Worm (Caenorhabditis elegans) whole organism, L3 larva: ENCODE data around the gene ttr-35.

ENCODE experiments used
- R02D3.7 ChIP-seq: fragments of 150-350 bp; optimal IDR thresholded peaks from 2 replicates; lab custom pipeline; 2014; ENCODE audit warnings: missing biosample characterization, missing genetic modification characterization
- aly-2 ChIP-seq: fragments of 150-350 bp; optimal IDR thresholded peaks from 2 replicates; lab custom pipeline; 2014; ENCODE audit warnings: missing biosample characterization, missing genetic modification characterization
- ama-1 ChIP-seq: fragments of 150-350 bp; optimal IDR thresholded peaks from 2 replicates; lab custom pipeline; 2018
- ceh-16 ChIP-seq: sonication (generic microtip); optimal IDR thresholded peaks from 2 replicates; lab custom pipeline; 2017; ENCODE audit warnings: missing biosample characterization, missing genetic modification characterization
- ceh-28 ChIP-seq: fragments of 150-350 bp; optimal IDR thresholded peaks from 2 replicates; lab custom pipeline; 2014; ENCODE audit warnings: missing biosample characterization, missing genetic modification reagents, missing genetic modification characterization
- ceh-82 ChIP-seq: fragments of 150-350 bp; optimal IDR thresholded peaks from 2 replicates; lab custom pipeline; 2014; ENCODE audit warnings: missing biosample characterization, missing genetic modification characterization
- daf-12 ChIP-seq: fragments of 150-350 bp; optimal IDR thresholded peaks from 2 replicates; lab custom pipeline; 2014; ENCODE audit warnings: missing biosample characterization, missing genetic modification reagents, missing genetic modification characterization
- egl-27 ChIP-seq: sonication (generic microtip); optimal IDR thresholded peaks from 4 replicates; lab custom pipeline; 2017; ENCODE audit warnings: missing biosample characterization, missing genetic modification reagents, missing genetic modification characterization
- egl-5 ChIP-seq: fragments of 150-350 bp; optimal IDR thresholded peaks from 2 replicates; lab custom pipeline; 2017; ENCODE audit warnings: missing biosample characterization, missing genetic modification reagents, missing genetic modification characterization, inconsistent platforms
- elt-1 ChIP-seq: fragments of 150-350 bp; optimal IDR thresholded peaks from 2 replicates; lab custom pipeline; 2014; ENCODE audit warnings: missing biosample characterization, missing genetic modification characterization
- elt-2 ChIP-seq: sonication (generic microtip); optimal IDR thresholded peaks from 2 replicates; lab custom pipeline; 2016; ENCODE audit warnings: missing genetic modification reagents, mild to moderate bottlenecking, missing genetic modification characterization, missing compliant biosample characterization
- elt-3 ChIP-seq, 3 experiments: fragments of 150-350 bp in 1 of 3; sonication (generic microtip) in 2 of 3; optimal IDR thresholded peaks; 2 replicates in 2 of 3; 4 replicates in 1 of 3; lab custom pipeline; 2014 to 2017; ENCODE audit warnings: missing biosample characterization in 3 of 3, missing genetic modification characterization in 3 of 3
- eor-1 ChIP-seq, 2 experiments: fragments of 150-350 bp; optimal IDR thresholded peaks; 2 replicates each; lab custom pipeline; 2014 to 2018; ENCODE audit warnings: missing biosample characterization in 2 of 2, missing genetic modification characterization in 2 of 2
- fkh-2 ChIP-seq: fragments of 150-350 bp; optimal IDR thresholded peaks from 2 replicates; lab custom pipeline; 2014; ENCODE audit warnings: missing biosample characterization, missing genetic modification reagents, missing genetic modification characterization
- fos-1 ChIP-seq: fragments of 150-350 bp; optimal IDR thresholded peaks from 2 replicates; lab custom pipeline; 2014; ENCODE audit warnings: missing biosample characterization, missing genetic modification characterization
- hmg-11 ChIP-seq: sonication (generic microtip); optimal IDR thresholded peaks from 2 replicates; lab custom pipeline; 2016; ENCODE audit warnings: missing genetic modification characterization, missing compliant biosample characterization
- jun-1 ChIP-seq: fragments of 150-350 bp; optimal IDR thresholded peaks from 2 replicates; lab custom pipeline; 2014; ENCODE audit warnings: missing biosample characterization, missing genetic modification reagents, missing genetic modification characterization
- lin-15B ChIP-seq: fragments of 150-350 bp; optimal IDR thresholded peaks from 2 replicates; lab custom pipeline; 2014; ENCODE audit warnings: missing biosample characterization, missing genetic modification characterization
- lin-39 ChIP-seq: fragments of 150-350 bp; optimal IDR thresholded peaks from 2 replicates; lab custom pipeline; 2018; ENCODE audit warnings: missing biosample characterization, missing genetic modification reagents, missing genetic modification characterization
- lsy-12 ChIP-seq: sonication (generic microtip); optimal IDR thresholded peaks from 2 replicates; lab custom pipeline; 2016; ENCODE audit warnings: mild to moderate bottlenecking, missing genetic modification characterization, missing compliant biosample characterization
- mml-1 ChIP-seq: fragments of 150-350 bp; sonication (generic microtip); optimal IDR thresholded peaks from 3 replicates; lab custom pipeline; 2014; ENCODE audit warnings: missing biosample characterization, missing genetic modification characterization
- nfya-1 ChIP-seq: sonication (generic microtip); optimal IDR thresholded peaks from 2 replicates; lab custom pipeline; 2017; ENCODE audit warnings: missing genetic modification characterization, mild to moderate bottlenecking, missing compliant biosample characterization, antibody characterized with exemption, moderate library complexity; ENCODE audit not compliant: insufficient read depth
- nhr-28 ChIP-seq: fragments of 150-350 bp; optimal IDR thresholded peaks from 2 replicates; lab custom pipeline; 2014; ENCODE audit warnings: missing biosample characterization, missing genetic modification characterization
- nhr-43 ChIP-seq: sonication (generic microtip); optimal IDR thresholded peaks from 2 replicates; lab custom pipeline; 2016; ENCODE audit warnings: mild to moderate bottlenecking, missing genetic modification characterization, missing compliant biosample characterization; ENCODE audit not compliant: poor library complexity, severe bottlenecking
- nhr-67 ChIP-seq: fragments of 150-350 bp; optimal IDR thresholded peaks from 2 replicates; lab custom pipeline; 2014; ENCODE audit warnings: missing biosample characterization, missing genetic modification characterization
- nhr-76 ChIP-seq: fragments of 150-350 bp; sonication (generic microtip); optimal IDR thresholded peaks from 5 replicates; lab custom pipeline; 2014; ENCODE audit warnings: missing biosample characterization, missing genetic modification characterization
- nhr-77 ChIP-seq: fragments of 150-350 bp; optimal IDR thresholded peaks from 2 replicates; lab custom pipeline; 2014; ENCODE audit warnings: missing biosample characterization, missing genetic modification characterization
- pha-4 ChIP-seq: fragments of 150-350 bp; optimal IDR thresholded peaks from 2 replicates; lab custom pipeline; 2014; ENCODE audit warnings: missing biosample characterization, missing genetic modification reagents, missing genetic modification characterization
- pqm-1 ChIP-seq: fragments of 150-350 bp; optimal IDR thresholded peaks from 2 replicates; lab custom pipeline; 2017; ENCODE audit warnings: missing biosample characterization, missing genetic modification characterization, inconsistent platforms
- sea-2 ChIP-seq: fragments of 150-350 bp; sonication (generic microtip); optimal IDR thresholded peaks from 4 replicates; lab custom pipeline; 2014; ENCODE audit warnings: missing biosample characterization, missing genetic modification reagents, missing genetic modification characterization
- skn-1 ChIP-seq: fragments of 150-350 bp; optimal IDR thresholded peaks from 2 replicates; lab custom pipeline; 2014; ENCODE audit warnings: missing biosample characterization, missing genetic modification characterization
- snpc-4 ChIP-seq: fragments of 150-350 bp; optimal IDR thresholded peaks from 2 replicates; lab custom pipeline; 2014; ENCODE audit warnings: missing biosample characterization, missing genetic modification characterization
- tbx-2 ChIP-seq: sonication (generic microtip); optimal IDR thresholded peaks from 2 replicates; lab custom pipeline; 2016; ENCODE audit warnings: mild to moderate bottlenecking, missing genetic modification characterization, missing compliant biosample characterization
- unc-62 ChIP-seq: fragments of 150-350 bp; sonication (generic microtip); optimal IDR thresholded peaks from 4 replicates; lab custom pipeline; 2014; ENCODE audit warnings: missing biosample characterization, missing genetic modification reagents, missing genetic modification characterization
- zag-1 ChIP-seq: fragments of 150-350 bp; optimal IDR thresholded peaks from 2 replicates; lab custom pipeline; 2014; ENCODE audit warnings: missing biosample characterization, missing genetic modification characterization
- ztf-11 ChIP-seq: fragments of 150-350 bp; optimal IDR thresholded peaks from 2 replicates; lab custom pipeline; 2014; ENCODE audit warnings: missing biosample characterization, missing genetic modification characterization

Gene ttr-35

ce11 chrX:6530046-6530445 lies 18.0 kb downstream of the ttr-35 start, which contains the start of gene ceh-60:
TSS of gene ceh-60 (minus strand) at chrX:6530146.
- TF ChIP-seq unc-62 (GFP tag; lab: Kevin White, UChicago) (no peak), lin-15B (tag; lab: Kevin White, UChicago) (no peak), lsy-12 (tag; lab: Kevin White, UChicago) (no peak), pqm-1 (no peak), snpc-4 (tag; lab: Kevin White, UChicago) (no peak), nhr-67 (no peak), egl-5 (tag; lab: Kevin White, UChicago) (no peak), elt-3 (tag; optimal IDR thresholded peaks at IDR 0.05; lab: Kevin White, UChicago) (no peak)
- TF ChIP-seq, all 47 proteins: peak for 0

ce11 chrX:6530591-6530990 lies 18.5 kb downstream of the ttr-35 start:
- TF ChIP-seq lin-39 (tag; lab: Kevin White, UChicago): no peak
- peak; percentile 21 for TF ChIP-seq pqm-1
- TF ChIP-seq elt-2 (tag; lab: Kevin White, UChicago): peak; percentile 93
- TF ChIP-seq skn-1: no peak
- no peak for TF ChIP-seq ceh-82 (tag; lab: Kevin White, UChicago)
- peak; percentile 4 for TF ChIP-seq pha-4 (tag; lab: Kevin White, UChicago)
- TF ChIP-seq unc-62 (GFP tag; lab: Kevin White, UChicago): no peak
- no peak for TF ChIP-seq daf-12 (tag; lab: Kevin White, UChicago)
- TF ChIP-seq ama-1 (lab: Kevin White, UChicago): no peak
- TF ChIP-seq fos-1 (tag; lab: Kevin White, UChicago): no peak
- TF ChIP-seq nhr-28: no peak
- TF ChIP-seq aly-2 (tag; lab: Kevin White, UChicago): no peak

- TF ChIP-seq snpc-4 (tag; lab: Kevin White, UChicago) (no peak), nfya-1 (tag; lab: Kevin White, UChicago) (peak; percentile 38), fkh-2 (tag; lab: Kevin White, UChicago) (no peak)
Observed at ce11 chrX:6531896-6532295, 19.8 kb downstream of the ttr-35 start.

- TF ChIP-seq elt-2 (tag; lab: Kevin White, UChicago): peak; percentile 50
- TF ChIP-seq ceh-28 (tag; lab: Kevin White, UChicago): no peak
- TF ChIP-seq, all 47 proteins: peak for 1
Observed at ce11 chrX:6533038-6533437, 21.0 kb downstream of the ttr-35 start.

ce11 chrX:6536701-6537279 lies 24.7 kb downstream of the ttr-35 start, which contains the start of gene ilys-5:
TSS of gene ilys-5 (minus strand) at chrX:6536840.
- peak; percentile 90 for TF ChIP-seq elt-2 (tag; lab: Kevin White, UChicago)
- TF ChIP-seq pqm-1: peak; percentile 73
- TF ChIP-seq skn-1: no peak

ce11 chrX:6538068-6538467 lies 26.0 kb downstream of the ttr-35 start:
- TF ChIP-seq ceh-82 (tag; lab: Kevin White, UChicago): no peak
- TF ChIP-seq tbx-2 (tag; lab: Kevin White, UChicago): no peak
- no peak for TF ChIP-seq lin-39 (tag; lab: Kevin White, UChicago)
- TF ChIP-seq nhr-28: no peak
- peak; percentile 72 for TF ChIP-seq pqm-1
- TF ChIP-seq elt-2 (tag; lab: Kevin White, UChicago): peak; percentile 88
- TF ChIP-seq eor-1 (tag; optimal IDR thresholded peaks at IDR 0.05; lab: Kevin White, UChicago): no peak
- no peak for TF ChIP-seq lsy-12 (tag; lab: Kevin White, UChicago)
- TF ChIP-seq lin-15B (tag; lab: Kevin White, UChicago): no peak
- no peak for TF ChIP-seq aly-2 (tag; lab: Kevin White, UChicago)
- no peak for TF ChIP-seq elt-1
- no peak for TF ChIP-seq egl-27
- TF ChIP-seq ceh-28 (tag; lab: Kevin White, UChicago): no peak
- TF ChIP-seq nhr-76 (tag; lab: Kevin White, UChicago): no peak
- TF ChIP-seq nhr-43: no peak
- peak; percentile 23 for TF ChIP-seq jun-1 (tag; lab: Kevin White, UChicago)

ce11 chrX:6542692-6543091 lies 30.6 kb downstream of the ttr-35 start, which contains the start of gene T14E8.2:
TSS of gene T14E8.2 (plus strand) at chrX:6542992.
- TF ChIP-seq mml-1 (tag; lab: Kevin White, UChicago) (no peak), ama-1 (lab: Kevin White, UChicago) (no peak), sea-2 (no peak), zag-1 (tag; lab: Kevin White, UChicago) (no peak), nhr-76 (tag; lab: Kevin White, UChicago) (no peak), R02D3.7 (no peak), jun-1 (tag; lab: Kevin White, UChicago) (no peak), lsy-12 (tag; lab: Kevin White, UChicago) (no peak), elt-2 (tag; lab: Kevin White, UChicago) (no peak), nhr-43 (no peak), ztf-11 (tag; lab: Kevin White, UChicago) (no peak), nfya-1 (tag; lab: Kevin White, UChicago) (no peak), ceh-16 (no peak), aly-2 (tag; lab: Kevin White, UChicago) (no peak), nhr-67 (no peak), ceh-28 (tag; lab: Kevin White, UChicago) (no peak), nhr-77 (tag; lab: Kevin White, UChicago) (no peak), hmg-11 (tag; lab: Kevin White, UChicago) (no peak)
